Worm (Caenorhabditis elegans): ENCODE results near the gene F21C10.9.

DNA sequence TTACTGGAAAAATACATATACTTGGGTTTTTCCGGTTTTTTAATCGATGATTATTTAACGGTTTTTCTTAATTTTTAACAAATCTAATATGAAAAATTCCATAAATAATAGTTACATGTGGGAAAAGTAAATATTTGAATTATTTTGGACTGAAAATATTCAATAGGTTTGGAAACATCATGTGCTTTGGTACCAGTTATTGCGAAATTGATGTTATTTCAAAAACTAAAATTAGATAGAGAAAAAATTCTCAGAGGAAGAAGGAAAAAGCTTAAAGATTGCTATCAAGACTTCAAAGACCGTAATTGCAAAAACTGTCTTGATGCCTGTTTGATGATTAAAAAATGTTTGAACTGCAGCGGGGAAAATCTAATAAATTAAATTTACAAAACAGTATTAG, 33.5 kb downstream of the F21C10.9 start:
- TF ChIP-seq nfyb-1 (GFP tag; IDR thresholded peaks at IDR 0.05) (no peak), unc-62 (GFP tag; optimal IDR thresholded peaks at IDR 0.05) (no peak), F55B11.4 (tag; optimal IDR thresholded peaks at IDR 0.05; ENCODE audit: borderline replicate concordance, insufficient read depth) (no peak)

Measured in whole organism, young adult.